Worm (Caenorhabditis elegans) whole organism, L3 larva: ENCODE results near the gene srbc-45.

Experiments used
- R02D3.7 ChIP-seq: fragments of 150-350 bp; optimal IDR thresholded peaks from 2 replicates; lab custom pipeline; 2014; ENCODE audit warnings: missing biosample characterization, missing genetic modification characterization
- ZK546.5 ChIP-seq: sonication (generic microtip); optimal IDR thresholded peaks from 2 replicates; lab custom pipeline; 2017; ENCODE audit warnings: missing biosample characterization, missing genetic modification characterization
- aly-2 ChIP-seq: fragments of 150-350 bp; optimal IDR thresholded peaks from 2 replicates; lab custom pipeline; 2014; ENCODE audit warnings: missing biosample characterization, missing genetic modification characterization
- ama-1 ChIP-seq: fragments of 150-350 bp; optimal IDR thresholded peaks from 2 replicates; lab custom pipeline; 2018
- egl-5 ChIP-seq: fragments of 150-350 bp; optimal IDR thresholded peaks from 2 replicates; lab custom pipeline; 2017; ENCODE audit warnings: missing biosample characterization, missing genetic modification reagents, missing genetic modification characterization, inconsistent platforms
- elt-2 ChIP-seq: sonication (generic microtip); optimal IDR thresholded peaks from 2 replicates; lab custom pipeline; 2016; ENCODE audit warnings: missing genetic modification reagents, mild to moderate bottlenecking, missing genetic modification characterization, missing compliant biosample characterization
- elt-3 ChIP-seq, 3 experiments: fragments of 150-350 bp in 1 of 3; sonication (generic microtip) in 2 of 3; optimal IDR thresholded peaks; 2 replicates in 2 of 3; 4 replicates in 1 of 3; lab custom pipeline; 2014 to 2017; ENCODE audit warnings: missing biosample characterization in 3 of 3, missing genetic modification characterization in 3 of 3
- eor-1 ChIP-seq, 2 experiments: fragments of 150-350 bp; optimal IDR thresholded peaks; 2 replicates each; lab custom pipeline; 2014 to 2018; ENCODE audit warnings: missing biosample characterization in 2 of 2, missing genetic modification characterization in 2 of 2
- fkh-10 ChIP-seq: sonication (generic microtip); optimal IDR thresholded peaks from 2 replicates; lab custom pipeline; 2017; ENCODE audit warnings: missing biosample characterization, missing genetic modification reagents, missing genetic modification characterization
- fkh-2 ChIP-seq: fragments of 150-350 bp; optimal IDR thresholded peaks from 2 replicates; lab custom pipeline; 2014; ENCODE audit warnings: missing biosample characterization, missing genetic modification reagents, missing genetic modification characterization
- fos-1 ChIP-seq: fragments of 150-350 bp; optimal IDR thresholded peaks from 2 replicates; lab custom pipeline; 2014; ENCODE audit warnings: missing biosample characterization, missing genetic modification characterization
- jun-1 ChIP-seq: fragments of 150-350 bp; optimal IDR thresholded peaks from 2 replicates; lab custom pipeline; 2014; ENCODE audit warnings: missing biosample characterization, missing genetic modification reagents, missing genetic modification characterization
- lin-15B ChIP-seq: fragments of 150-350 bp; optimal IDR thresholded peaks from 2 replicates; lab custom pipeline; 2014; ENCODE audit warnings: missing biosample characterization, missing genetic modification characterization
- lin-39 ChIP-seq: fragments of 150-350 bp; optimal IDR thresholded peaks from 2 replicates; lab custom pipeline; 2018; ENCODE audit warnings: missing biosample characterization, missing genetic modification reagents, missing genetic modification characterization
- lsy-12 ChIP-seq: sonication (generic microtip); optimal IDR thresholded peaks from 2 replicates; lab custom pipeline; 2016; ENCODE audit warnings: mild to moderate bottlenecking, missing genetic modification characterization, missing compliant biosample characterization
- mdl-1 ChIP-seq: fragments of 150-350 bp; optimal IDR thresholded peaks from 2 replicates; lab custom pipeline; 2014; ENCODE audit warnings: missing biosample characterization, missing genetic modification characterization
- nfya-1 ChIP-seq: sonication (generic microtip); optimal IDR thresholded peaks from 2 replicates; lab custom pipeline; 2017; ENCODE audit warnings: missing genetic modification characterization, mild to moderate bottlenecking, missing compliant biosample characterization, antibody characterized with exemption, moderate library complexity; ENCODE audit not compliant: insufficient read depth
- nhr-11 ChIP-seq: fragments of 150-350 bp; optimal IDR thresholded peaks from 2 replicates; lab custom pipeline; 2014; ENCODE audit warnings: missing biosample characterization, missing genetic modification characterization
- nhr-23 ChIP-seq: fragments of 150-350 bp; optimal IDR thresholded peaks from 2 replicates; lab custom pipeline; 2014; ENCODE audit warnings: missing biosample characterization, missing genetic modification reagents, missing genetic modification characterization
- nhr-25 ChIP-seq: sonication (generic microtip); optimal IDR thresholded peaks from 2 replicates; lab custom pipeline; 2017; ENCODE audit warnings: missing biosample characterization, missing genetic modification characterization
- nhr-28 ChIP-seq: fragments of 150-350 bp; optimal IDR thresholded peaks from 2 replicates; lab custom pipeline; 2014; ENCODE audit warnings: missing biosample characterization, missing genetic modification characterization
- nhr-43 ChIP-seq: sonication (generic microtip); optimal IDR thresholded peaks from 2 replicates; lab custom pipeline; 2016; ENCODE audit warnings: mild to moderate bottlenecking, missing genetic modification characterization, missing compliant biosample characterization; ENCODE audit not compliant: poor library complexity, severe bottlenecking
- nhr-67 ChIP-seq: fragments of 150-350 bp; optimal IDR thresholded peaks from 2 replicates; lab custom pipeline; 2014; ENCODE audit warnings: missing biosample characterization, missing genetic modification characterization
- pha-4 ChIP-seq: fragments of 150-350 bp; optimal IDR thresholded peaks from 2 replicates; lab custom pipeline; 2014; ENCODE audit warnings: missing biosample characterization, missing genetic modification reagents, missing genetic modification characterization
- pqm-1 ChIP-seq: fragments of 150-350 bp; optimal IDR thresholded peaks from 2 replicates; lab custom pipeline; 2017; ENCODE audit warnings: missing biosample characterization, missing genetic modification characterization, inconsistent platforms
- skn-1 ChIP-seq: fragments of 150-350 bp; optimal IDR thresholded peaks from 2 replicates; lab custom pipeline; 2014; ENCODE audit warnings: missing biosample characterization, missing genetic modification characterization
- tbx-2 ChIP-seq: sonication (generic microtip); optimal IDR thresholded peaks from 2 replicates; lab custom pipeline; 2016; ENCODE audit warnings: mild to moderate bottlenecking, missing genetic modification characterization, missing compliant biosample characterization
- unc-39 ChIP-seq: sonication (generic microtip); optimal IDR thresholded peaks from 4 replicates; lab custom pipeline; 2017; ENCODE audit warnings: missing biosample characterization, missing genetic modification characterization
- unc-62 ChIP-seq: fragments of 150-350 bp; sonication (generic microtip); optimal IDR thresholded peaks from 4 replicates; lab custom pipeline; 2014; ENCODE audit warnings: missing biosample characterization, missing genetic modification reagents, missing genetic modification characterization
- zag-1 ChIP-seq: fragments of 150-350 bp; optimal IDR thresholded peaks from 2 replicates; lab custom pipeline; 2014; ENCODE audit warnings: missing biosample characterization, missing genetic modification characterization
- ztf-4 ChIP-seq: fragments of 150-350 bp; optimal IDR thresholded peaks from 2 replicates; lab custom pipeline; 2014; ENCODE audit warnings: missing biosample characterization, missing genetic modification characterization

srbc-45 gene

ce11 chrV:12784861-12785260 lies 18.5 kb upstream of the srbc-45 start, which contains the start of gene sre-20:
sre-20 (minus strand) TSS chrV:12784961.
- TF ChIP-seq lin-15B (tag; lab: Kevin White, UChicago), result no peak
- no peak for TF ChIP-seq tbx-2
- no peak for TF ChIP-seq elt-2
- TF ChIP-seq jun-1 (tag; lab: Kevin White, UChicago), result no peak
- no peak for TF ChIP-seq egl-5 (tag; lab: Kevin White, UChicago)
- TF ChIP-seq unc-39 (tag; lab: Kevin White, UChicago), result no peak
- no peak for TF ChIP-seq nfya-1 (tag; lab: Kevin White, UChicago)
- no peak for TF ChIP-seq lsy-12 (tag; lab: Kevin White, UChicago)
- TF ChIP-seq unc-62 (GFP tag; lab: Kevin White, UChicago), result no peak
- no peak for TF ChIP-seq zag-1 (tag; lab: Kevin White, UChicago)
- no peak for TF ChIP-seq ama-1 (lab: Kevin White, UChicago)
- TF ChIP-seq ztf-4 (tag; lab: Kevin White, UChicago), result no peak
- no peak for TF ChIP-seq elt-3 (tag; optimal IDR thresholded peaks at IDR 0.05; lab: Kevin White, UChicago)
- no peak for TF ChIP-seq ZK546.5 (tag; lab: Kevin White, UChicago)
- no peak for TF ChIP-seq nhr-25 (tag; lab: Kevin White, UChicago)
- TF ChIP-seq eor-1 (tag; optimal IDR thresholded peaks at IDR 0.05; lab: Kevin White, UChicago), result no peak
- TF ChIP-seq fkh-2 (tag; lab: Kevin White, UChicago), result no peak
- no peak for TF ChIP-seq fkh-10 (GFP tag; lab: Kevin White, UChicago)
- TF ChIP-seq, all 47 proteins: peak for 0

- TF ChIP-seq nfya-1 (tag; lab: Kevin White, UChicago), result no peak
- no peak for TF ChIP-seq lin-15B (tag; lab: Kevin White, UChicago)
- TF ChIP-seq mdl-1 (tag; lab: Kevin White, UChicago), result no peak
- no peak for TF ChIP-seq unc-39 (tag; lab: Kevin White, UChicago)
- TF ChIP-seq nhr-43 (tag; lab: Kevin White, UChicago), result no peak
Observed at ce11 chrV:12786340-12786739, 17.0 kb upstream of the srbc-45 start.

- TF ChIP-seq lin-39 (tag; lab: Kevin White, UChicago), result no peak
- no peak for TF ChIP-seq nhr-11 (tag; lab: Kevin White, UChicago)
- no peak for TF ChIP-seq pqm-1 (tag; lab: Kevin White, UChicago)
- peak; percentile 44 for TF ChIP-seq nhr-25 (tag; lab: Kevin White, UChicago)
- no peak for TF ChIP-seq jun-1 (tag; lab: Kevin White, UChicago)
Observed at ce11 chrV:12787026-12787425, 16.3 kb upstream of the srbc-45 start, which contains the start of gene fkb-4. fkb-4 (minus strand) TSS chrV:12787126.

DNA sequence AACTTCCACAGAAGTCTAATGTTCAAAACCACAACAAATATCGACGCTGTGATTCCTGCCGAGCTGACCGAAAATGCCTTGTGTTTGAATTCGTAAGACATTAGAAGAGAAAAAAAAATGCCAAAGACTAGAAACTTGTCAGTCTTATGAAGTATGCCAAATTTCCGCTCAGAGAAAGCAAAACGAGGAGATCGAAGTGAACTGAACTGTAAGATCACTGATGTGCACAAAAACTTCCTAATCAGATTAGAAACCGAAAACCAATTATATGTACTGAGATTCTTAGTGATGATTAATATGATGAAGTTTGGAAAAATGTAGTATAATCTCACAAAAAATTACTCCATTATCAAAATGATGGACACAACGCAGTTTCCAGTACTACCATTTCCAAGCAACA lies 14.9 kb upstream of the srbc-45 start, which contains the start of gene srbc-44:
Gene srbc-44, minus strand, starts transcription at position 101 of the 400 bp plus-strand sequence.
- TF ChIP-seq lsy-12 (tag; lab: Kevin White, UChicago) (no peak), nhr-43 (tag; lab: Kevin White, UChicago) (no peak), pha-4 (no peak), R02D3.7 (tag; lab: Kevin White, UChicago) (no peak), zag-1 (tag; lab: Kevin White, UChicago) (no peak), aly-2 (tag; lab: Kevin White, UChicago) (no peak)
- TF ChIP-seq, all 47 proteins: peak for 0

DNA sequence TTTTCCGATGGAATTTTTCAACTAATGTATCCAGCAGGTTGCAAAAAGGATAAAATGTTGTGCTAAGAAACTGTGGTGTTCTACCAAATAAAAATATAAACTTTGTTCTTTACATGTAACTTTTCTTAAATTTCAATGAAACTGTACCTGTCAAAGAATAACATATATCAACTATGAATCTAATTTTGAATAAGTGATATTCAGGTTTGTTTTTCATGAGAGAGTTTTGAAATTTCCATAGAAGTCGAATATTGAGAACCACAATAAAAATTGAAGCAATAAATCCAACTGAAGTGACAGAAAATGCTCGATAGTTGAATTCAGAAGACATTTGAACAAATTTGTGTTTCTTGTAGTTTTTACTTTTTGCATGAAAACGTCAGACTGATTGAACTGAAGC lies 13.2 kb upstream of the srbc-45 start, which contains the start of gene srbc-43:
Gene srbc-43, minus strand, starts transcription at position 331 of the 400 bp plus-strand sequence.
- TF ChIP-seq lsy-12 (tag; lab: Kevin White, UChicago) (no peak), nhr-23 (tag; lab: Kevin White, UChicago) (no peak), nhr-43 (tag; lab: Kevin White, UChicago) (no peak), lin-39 (tag; lab: Kevin White, UChicago) (no peak), jun-1 (tag; lab: Kevin White, UChicago) (no peak), nhr-11 (tag; lab: Kevin White, UChicago) (no peak), skn-1 (no peak), ztf-4 (tag; lab: Kevin White, UChicago) (no peak), fos-1 (tag; lab: Kevin White, UChicago) (no peak), elt-3 (tag; optimal IDR thresholded peaks at IDR 0.05; lab: Kevin White, UChicago) (no peak), tbx-2 (no peak), nhr-67 (no peak), zag-1 (tag; lab: Kevin White, UChicago) (no peak), aly-2 (tag; lab: Kevin White, UChicago) (no peak), lin-15B (tag; lab: Kevin White, UChicago) (no peak), pqm-1 (tag; lab: Kevin White, UChicago) (no peak), elt-2 (no peak), nhr-28 (no peak)
- TF ChIP-seq, all 47 proteins: peak for 0
